Worm (Caenorhabditis elegans): Measurements from ENCODE around the gene T23F6.3.

DNA sequence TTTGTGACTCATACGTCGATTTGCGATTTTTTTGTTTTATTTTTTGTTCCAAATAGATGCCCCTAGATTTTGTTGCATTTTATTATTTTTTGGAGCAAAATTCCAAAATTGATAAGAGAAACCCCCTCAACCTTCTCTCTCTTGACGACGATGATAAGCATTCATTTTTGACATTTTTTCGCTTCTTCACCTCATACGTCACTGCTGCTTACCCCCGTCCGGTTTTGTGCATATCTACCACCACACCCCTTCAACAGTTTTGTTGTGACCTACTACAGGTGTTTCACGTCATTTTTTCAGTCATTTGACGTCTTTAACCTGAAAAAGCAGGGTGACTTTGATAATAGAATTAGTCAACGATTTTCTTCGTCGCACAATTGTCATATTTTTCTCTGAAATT lies 25.7 kb downstream of the T23F6.3 start:
- no peak for TF ChIP-seq ttx-3 (tag; optimal IDR thresholded peaks at IDR 0.05)
- no peak for TF ChIP-seq ceh-2 (tag; optimal IDR thresholded peaks at IDR 0.05)
- no peak for TF ChIP-seq unc-42 (tag; optimal IDR thresholded peaks at IDR 0.05)
- no peak for TF ChIP-seq rnt-1 (tag; optimal IDR thresholded peaks at IDR 0.05)
- no peak for TF ChIP-seq pha-4 (tag; optimal IDR thresholded peaks at IDR 0.05)
- TF ChIP-seq ama-1 (optimal IDR thresholded peaks at IDR 0.05), result no peak
- no peak for TF ChIP-seq tbx-2 (tag; optimal IDR thresholded peaks at IDR 0.05)
- no peak for TF ChIP-seq mec-3 (tag; optimal IDR thresholded peaks at IDR 0.05; ENCODE audit: borderline replicate concordance)
- TF ChIP-seq lim-6 (tag; optimal IDR thresholded peaks at IDR 0.05), result no peak
- TF ChIP-seq sdc-2 (tag; optimal IDR thresholded peaks at IDR 0.05), result no peak
